Worm (Caenorhabditis elegans) whole organism, mixed stage, embryonic: ENCODE results near the gene scd-2.

Source experiments
- bed-3 ChIP-seq: fragments of 200-800 bp; sonication (Bioruptor generic); optimal IDR thresholded peaks from 3 replicates; lab custom pipeline; 2018; ENCODE audit warnings: mild to moderate bottlenecking, missing genetic modification characterization, moderate library complexity, missing compliant biosample characterization
- flh-1 ChIP-seq: fragments of 200-800 bp; sonication (Bioruptor generic); optimal IDR thresholded peaks from 2 replicates; lab custom pipeline; 2018; ENCODE audit warnings: mild to moderate bottlenecking, missing genetic modification characterization, moderate library complexity, missing compliant biosample characterization
- lsy-2 ChIP-seq: fragments of 150-350 bp; optimal IDR thresholded peaks from 2 replicates; lab custom pipeline; 2014; ENCODE audit warnings: missing biosample characterization, missing genetic modification characterization
- nhr-12 ChIP-seq: fragments of 150-350 bp; optimal IDR thresholded peaks from 2 replicates; lab custom pipeline; 2014; ENCODE audit warnings: missing biosample characterization, missing genetic modification characterization
- zip-8 ChIP-seq: fragments of 150-350 bp; optimal IDR thresholded peaks from 2 replicates; lab custom pipeline; 2014; ENCODE audit warnings: missing biosample characterization, missing genetic modification characterization
- ztf-11 ChIP-seq: fragments of 150-350 bp; optimal IDR thresholded peaks from 2 replicates; lab custom pipeline; 2014; ENCODE audit warnings: missing biosample characterization, missing genetic modification characterization

DNA sequence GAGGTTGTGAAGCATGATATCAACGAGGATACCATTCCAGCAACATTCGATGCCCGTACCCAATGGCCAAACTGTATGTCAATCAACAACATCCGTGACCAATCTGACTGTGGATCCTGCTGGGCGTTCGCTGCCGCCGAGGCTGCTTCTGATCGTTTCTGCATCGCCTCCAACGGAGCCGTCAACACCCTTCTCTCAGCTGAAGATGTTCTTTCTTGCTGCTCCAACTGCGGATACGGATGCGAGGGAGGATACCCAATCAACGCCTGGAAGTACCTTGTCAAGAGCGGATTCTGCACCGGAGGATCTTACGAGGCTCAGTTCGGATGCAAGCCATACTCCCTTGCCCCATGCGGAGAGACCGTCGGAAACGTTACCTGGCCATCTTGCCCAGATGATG is 18.1 kb upstream of the scd-2 start:
- TF ChIP-seq lsy-2: no peak
- TF ChIP-seq bed-3: no peak
- no peak for TF ChIP-seq zip-8 (tag; lab: Kevin White, UChicago)
- TF ChIP-seq flh-1 (GFP tag; lab: Kevin White, UChicago): no peak
- no peak for TF ChIP-seq nhr-12 (tag; lab: Kevin White, UChicago)
- no peak for TF ChIP-seq ztf-11 (tag; lab: Kevin White, UChicago)
